Worm (Caenorhabditis elegans) whole organism, dauer: ENCODE data around the gene ssu-2.

ENCODE experiments used
- unc-62 ChIP-seq: sonication (generic microtip); optimal IDR thresholded peaks from 2 replicates; lab custom pipeline; 2017; ENCODE audit warnings: missing biosample characterization, missing genetic modification reagents, missing genetic modification characterization

Gene ssu-2

ce11 chrIV:14377850-14378249, 16.8 kb downstream of the ssu-2 start:
- no peak for TF ChIP-seq unc-62

DNA sequence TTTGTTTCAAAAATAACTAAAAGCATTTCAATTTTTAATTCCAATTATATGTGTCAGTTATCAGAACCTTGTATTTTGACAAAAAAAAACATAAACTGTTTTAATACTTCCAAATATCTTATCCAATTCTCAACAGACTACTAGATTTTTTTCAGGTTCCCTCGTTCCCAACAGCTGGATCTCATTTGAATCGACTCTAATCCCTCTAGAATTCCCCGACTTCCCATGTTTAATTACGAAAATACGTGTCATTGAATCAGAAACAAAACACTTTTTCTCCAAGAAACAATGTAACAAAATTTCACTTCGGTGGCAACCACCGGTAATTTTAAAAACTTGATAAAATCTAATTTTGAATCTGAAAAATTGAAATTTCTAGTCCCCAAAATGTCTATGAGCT, 18.1 kb downstream of the ssu-2 start:
- no peak for TF ChIP-seq unc-62

DNA sequence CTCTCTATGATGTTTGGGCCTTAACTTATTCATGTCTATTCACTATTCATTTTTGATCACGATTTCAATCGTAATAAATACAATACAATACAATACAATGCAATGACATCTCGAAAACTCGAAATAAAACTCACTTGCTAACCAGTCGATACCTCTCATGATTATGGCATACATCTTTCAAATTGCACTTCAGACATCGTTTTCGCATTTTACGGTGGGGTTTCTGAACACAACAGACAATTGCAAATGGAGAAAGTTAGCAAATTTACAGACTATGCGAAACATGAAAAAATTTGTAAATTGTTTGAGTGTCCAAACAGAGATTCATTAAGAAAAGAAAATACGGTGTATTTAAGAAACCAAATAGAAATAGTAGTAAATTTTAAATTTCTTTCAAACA, 22.4 kb downstream of the ssu-2 start, which contains the start of gene paqr-3:
Gene paqr-3 (minus strand): TSS at position 210 of the 400 bp plus-strand sequence.
- no peak for TF ChIP-seq unc-62

DNA sequence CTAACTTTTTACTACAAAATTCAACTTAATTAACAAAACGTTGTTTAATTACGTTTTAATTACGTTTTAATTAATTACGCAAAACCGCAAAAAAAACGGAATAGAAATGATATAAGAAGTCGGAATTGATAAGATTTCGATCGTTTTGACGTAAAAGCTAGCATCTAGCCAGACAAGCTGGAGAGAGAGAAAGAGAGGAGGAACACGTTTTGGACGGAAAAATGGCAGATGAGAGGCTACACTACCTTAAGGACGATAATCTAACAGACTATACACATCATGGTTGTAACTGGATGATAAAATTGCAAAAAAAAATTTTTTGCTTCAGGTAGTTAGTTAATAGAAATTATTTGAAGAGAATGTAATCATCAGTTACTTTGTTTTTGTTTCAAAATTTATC, 23.1 kb downstream of the ssu-2 start:
- no peak for TF ChIP-seq unc-62

DNA sequence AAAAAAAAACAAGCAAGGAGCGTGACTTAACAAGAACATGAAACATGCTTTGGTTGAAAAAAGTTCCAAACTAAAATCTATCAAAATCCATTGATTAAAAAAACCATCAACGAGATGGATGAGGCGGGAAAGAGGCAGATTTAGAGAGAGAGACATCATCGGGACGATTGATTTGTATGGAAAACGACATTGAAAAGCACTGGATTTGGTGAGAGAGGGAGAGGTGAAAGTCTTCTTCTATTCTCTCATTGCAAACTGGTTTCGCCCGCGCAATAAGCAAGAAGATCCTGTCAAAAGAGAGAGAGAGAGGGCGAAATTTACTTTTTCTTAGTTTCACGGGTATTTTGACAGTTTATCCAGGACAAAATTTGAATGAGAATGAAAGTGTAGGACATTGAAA, 24.1 kb downstream of the ssu-2 start:
- no peak for TF ChIP-seq unc-62

- TF ChIP-seq unc-62 = no peak
These were observed 26.9 kb downstream of the ssu-2 start for ce11 chrIV:14387766-14388553.

- no peak for TF ChIP-seq unc-62
These were observed 28.0 kb downstream of the ssu-2 start for ce11 chrIV:14389070-14389469.

ce11 chrIV:14390023-14390614, 29.1 kb downstream of the ssu-2 start:
- no peak for TF ChIP-seq unc-62

- no peak for TF ChIP-seq unc-62
These were observed 30.2 kb downstream of the ssu-2 start for ce11 chrIV:14391268-14391667.

ce11 chrIV:14391746-14392145, 30.7 kb downstream of the ssu-2 start:
- no peak for TF ChIP-seq unc-62

- TF ChIP-seq unc-62 = no peak
These were observed 32.8 kb downstream of the ssu-2 start, which contains the start of gene clc-8 for ce11 chrIV:14393838-14394237. TSS of gene clc-8 (plus strand) at chrIV:14394138.

- TF ChIP-seq unc-62 = no peak
These were observed 33.8 kb downstream of the ssu-2 start for ce11 chrIV:14394812-14395211.

ce11 chrIV:14395531-14395930, 34.5 kb downstream of the ssu-2 start:
- TF ChIP-seq unc-62 = no peak

DNA sequence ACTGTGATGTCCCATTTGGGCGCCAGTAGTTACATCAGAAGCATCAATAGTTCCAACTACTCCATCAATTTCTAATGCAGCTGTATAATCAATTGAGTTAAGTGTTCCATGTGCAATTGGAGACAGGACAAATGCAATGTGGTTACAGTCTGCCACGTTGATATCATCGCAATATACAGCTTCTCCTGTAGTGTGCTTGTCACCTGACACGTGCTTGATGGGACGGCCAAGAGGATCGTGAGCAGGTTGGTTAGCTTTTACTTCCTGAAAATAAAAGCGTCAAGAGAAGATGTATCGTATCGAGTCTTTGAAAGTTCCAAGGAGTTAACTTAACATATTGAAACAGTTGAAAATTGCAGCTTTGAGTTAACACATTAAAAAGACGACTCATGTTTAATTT, 47.5 kb downstream of the ssu-2 start:
- TF ChIP-seq unc-62 = no peak

ce11 chrIV:14412655-14413054, 51.6 kb downstream of the ssu-2 start, which contains the start of gene xdh-1:
TSS of gene xdh-1 (minus strand) at chrIV:14412894.
- TF ChIP-seq unc-62 = no peak

ce11 chrIV:14413386-14413785, 52.3 kb downstream of the ssu-2 start:
- TF ChIP-seq unc-62 = no peak

- TF ChIP-seq unc-62 = no peak
These were observed 53.2 kb downstream of the ssu-2 start for ce11 chrIV:14414200-14414599.

- no peak for TF ChIP-seq unc-62
These were observed 56.1 kb downstream of the ssu-2 start, which contains the start of gene F55B11.6 for ce11 chrIV:14417128-14417527. TSS of gene F55B11.6 (minus strand) at chrIV:14417228.
